Worm (Caenorhabditis elegans): Measurements from ENCODE around the gene nhr-15.

ce11 chrV:304613-305012 lies 7.9 kb upstream of the nhr-15 start, which contains the start of gene F33E11.3:
- TF ChIP-seq mep-1 (tag; optimal IDR thresholded peaks at IDR 0.05) (no peak), egl-27 (tag; optimal IDR thresholded peaks at IDR 0.05) (no peak), unc-130 (GFP tag; optimal IDR thresholded peaks at IDR 0.05) (no peak)

Measured in whole organism, L4 larva.